Worm (Caenorhabditis elegans): ENCODE data around the gene F07A11.5.

Gene F07A11.5

DNA sequence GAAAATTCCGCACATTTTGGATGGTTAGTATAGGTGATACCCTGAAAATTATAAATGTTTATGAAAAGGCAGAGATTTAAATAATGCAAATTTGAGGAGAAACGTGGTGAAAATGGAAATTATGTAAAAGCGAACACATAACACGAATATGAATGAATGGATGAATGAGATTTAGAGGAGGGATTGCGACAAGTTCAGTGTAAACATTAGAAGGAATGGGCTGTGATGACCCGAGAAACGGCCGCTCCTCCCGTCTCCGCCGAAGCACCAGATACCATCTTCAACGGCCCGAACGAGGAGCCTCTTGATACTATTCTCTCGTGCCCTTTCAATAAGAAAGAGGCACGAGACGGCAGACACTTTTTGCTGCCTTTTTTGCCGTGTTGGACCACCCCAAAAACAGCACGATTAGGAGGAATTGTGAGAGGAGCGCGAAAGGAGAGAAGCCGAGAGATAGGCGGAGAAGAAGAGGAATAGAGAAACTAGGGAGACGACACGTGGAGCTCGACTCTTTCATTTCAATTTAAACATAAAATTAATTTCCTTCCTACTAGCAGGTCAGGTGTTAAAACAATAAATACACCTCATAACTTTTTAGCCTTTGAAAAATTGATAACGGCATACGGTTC, 16.6 kb upstream of the F07A11.5 start, which contains the start of gene gfat-1:
Gene gfat-1 (minus strand): TSS at position 51 of the 629 bp plus-strand sequence.
- TF ChIP-seq nhr-11 (tag; optimal IDR thresholded peaks at IDR 0.05) (no peak), ceh-31 (tag; optimal IDR thresholded peaks at IDR 0.05) (peak; percentile 14), nfya-1 (tag; optimal IDR thresholded peaks at IDR 0.05) (peak; percentile 15), ceh-48 (tag; optimal IDR thresholded peaks at IDR 0.05) (no peak), fax-1 (tag; optimal IDR thresholded peaks at IDR 0.05) (no peak), npax-4 (tag; optimal IDR thresholded peaks at IDR 0.05) (no peak), odd-2 (tag; optimal IDR thresholded peaks at IDR 0.05) (no peak), gmeb-2 (tag; optimal IDR thresholded peaks at IDR 0.05) (no peak), sox-4 (tag; optimal IDR thresholded peaks at IDR 0.05) (no peak), K02D7.2 (tag; optimal IDR thresholded peaks at IDR 0.05) (no peak), unc-55 (GFP tag; optimal IDR thresholded peaks at IDR 0.05) (no peak), fkh-6 (tag; optimal IDR thresholded peaks at IDR 0.05) (no peak), Y22D7AL.16 (tag; optimal IDR thresholded peaks at IDR 0.05) (no peak), fkh-10 (GFP tag; optimal IDR thresholded peaks at IDR 0.05) (no peak), rnt-1 (tag; optimal IDR thresholded peaks at IDR 0.05) (no peak), elt-2 (tag; optimal IDR thresholded peaks at IDR 0.05) (no peak), tbx-2 (tag; optimal IDR thresholded peaks at IDR 0.05) (peak; percentile 33), tbx-7 (tag; optimal IDR thresholded peaks at IDR 0.05) (no peak), hlh-30 (tag; optimal IDR thresholded peaks at IDR 0.05; ENCODE audit: insufficient read depth) (peak; percentile 16), pat-9 (tag; optimal IDR thresholded peaks at IDR 0.05) (no peak)

- TF ChIP-seq elt-2 (tag; optimal IDR thresholded peaks at IDR 0.05) (peak; percentile 49), pha-4 (tag; optimal IDR thresholded peaks at IDR 0.05) (no peak)
Measured at ce11 chrII:11596157-11596740, 15.9 kb upstream of the F07A11.5 start.

DNA sequence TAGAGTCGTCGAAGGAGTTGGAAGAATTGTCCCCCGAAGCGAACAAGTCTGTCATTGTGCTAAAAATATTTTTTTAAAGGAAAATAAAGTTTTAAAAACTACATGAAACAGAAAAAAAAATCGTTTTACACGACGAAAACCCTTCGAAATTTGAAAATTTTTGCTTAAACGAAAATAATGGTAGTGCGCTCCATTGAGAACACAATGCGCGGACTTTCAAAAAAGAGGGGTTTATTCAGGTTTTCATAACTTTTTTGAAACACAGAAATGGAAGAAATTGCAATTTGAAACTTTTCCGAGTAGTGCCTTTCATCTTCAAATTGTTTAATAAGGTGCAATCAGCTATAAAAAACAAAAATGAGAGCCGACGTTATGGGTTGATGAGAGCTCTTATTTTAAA, 12.3 kb upstream of the F07A11.5 start, which contains the start of gene npp-5:
Gene npp-5 (minus strand): TSS at position 59 of the 400 bp plus-strand sequence.
- peak; percentile 3 for TF ChIP-seq elt-2 (tag; optimal IDR thresholded peaks at IDR 0.05)
- no peak for TF ChIP-seq nfya-1 (tag; optimal IDR thresholded peaks at IDR 0.05)

- TF ChIP-seq ceh-31 (tag; optimal IDR thresholded peaks at IDR 0.05), result no peak
- TF ChIP-seq sox-4 (tag; optimal IDR thresholded peaks at IDR 0.05), result no peak
- TF ChIP-seq lin-11 (tag; optimal IDR thresholded peaks at IDR 0.05), result no peak
- no peak for TF ChIP-seq ceh-45 (GFP tag; IDR thresholded peaks at IDR 0.05)
- no peak for TF ChIP-seq gmeb-2 (tag; optimal IDR thresholded peaks at IDR 0.05)
- no peak for TF ChIP-seq ceh-6 (GFP tag; optimal IDR thresholded peaks at IDR 0.05)
- TF ChIP-seq madf-2 (tag; optimal IDR thresholded peaks at IDR 0.05), result no peak
- no peak for TF ChIP-seq unc-55 (GFP tag; optimal IDR thresholded peaks at IDR 0.05)
- no peak for TF ChIP-seq C08G9.2 (tag; optimal IDR thresholded peaks at IDR 0.05)
- TF ChIP-seq tbx-7 (tag; optimal IDR thresholded peaks at IDR 0.05), result no peak
- no peak for TF ChIP-seq nhr-11 (tag; optimal IDR thresholded peaks at IDR 0.05)
- TF ChIP-seq ceh-22 (tag; optimal IDR thresholded peaks at IDR 0.05), result no peak
- no peak for TF ChIP-seq syd-9 (tag; optimal IDR thresholded peaks at IDR 0.05)
- no peak for TF ChIP-seq ref-2 (tag; optimal IDR thresholded peaks at IDR 0.05)
Measured at ce11 chrII:11600711-11601110, 11.4 kb upstream of the F07A11.5 start, which contains the start of gene F07A11.4. Gene F07A11.4 (plus strand): TSS chrII:11601011.

ce11 chrII:11602387-11602960, 9.6 kb upstream of the F07A11.5 start:
- TF ChIP-seq gmeb-2 (tag; optimal IDR thresholded peaks at IDR 0.05) (no peak), ceh-18 (tag; optimal IDR thresholded peaks at IDR 0.05) (peak; percentile 27), C38D4.7 (GFP tag; optimal IDR thresholded peaks at IDR 0.05) (no peak), eyg-1 (tag; optimal IDR thresholded peaks at IDR 0.05) (no peak), hlh-15 (tag; optimal IDR thresholded peaks at IDR 0.05) (no peak), ttx-3 (tag; optimal IDR thresholded peaks at IDR 0.05) (no peak), hlh-13 (GFP tag; optimal IDR thresholded peaks at IDR 0.05) (no peak), ahr-1 (tag; optimal IDR thresholded peaks at IDR 0.05) (no peak), ets-4 (tag; optimal IDR thresholded peaks at IDR 0.05) (peak; percentile 14), sdc-2 (tag; optimal IDR thresholded peaks at IDR 0.05) (no peak), unc-55 (GFP tag; optimal IDR thresholded peaks at IDR 0.05) (no peak), ceh-34 (tag; optimal IDR thresholded peaks at IDR 0.05) (peak; percentile 59), F13H6.1 (tag; optimal IDR thresholded peaks at IDR 0.05) (no peak), K09A11.1 (tag; optimal IDR thresholded peaks at IDR 0.05; ENCODE audit: insufficient read depth) (no peak), ceh-48 (tag; optimal IDR thresholded peaks at IDR 0.05) (no peak), pax-1 (tag; optimal IDR thresholded peaks at IDR 0.05) (no peak), ceh-14 (tag; optimal IDR thresholded peaks at IDR 0.05) (no peak), odd-2 (tag; optimal IDR thresholded peaks at IDR 0.05) (no peak)
